6 fruit fly cellular contexts compared by ENCODE assay signal in the genomic region with DNA sequence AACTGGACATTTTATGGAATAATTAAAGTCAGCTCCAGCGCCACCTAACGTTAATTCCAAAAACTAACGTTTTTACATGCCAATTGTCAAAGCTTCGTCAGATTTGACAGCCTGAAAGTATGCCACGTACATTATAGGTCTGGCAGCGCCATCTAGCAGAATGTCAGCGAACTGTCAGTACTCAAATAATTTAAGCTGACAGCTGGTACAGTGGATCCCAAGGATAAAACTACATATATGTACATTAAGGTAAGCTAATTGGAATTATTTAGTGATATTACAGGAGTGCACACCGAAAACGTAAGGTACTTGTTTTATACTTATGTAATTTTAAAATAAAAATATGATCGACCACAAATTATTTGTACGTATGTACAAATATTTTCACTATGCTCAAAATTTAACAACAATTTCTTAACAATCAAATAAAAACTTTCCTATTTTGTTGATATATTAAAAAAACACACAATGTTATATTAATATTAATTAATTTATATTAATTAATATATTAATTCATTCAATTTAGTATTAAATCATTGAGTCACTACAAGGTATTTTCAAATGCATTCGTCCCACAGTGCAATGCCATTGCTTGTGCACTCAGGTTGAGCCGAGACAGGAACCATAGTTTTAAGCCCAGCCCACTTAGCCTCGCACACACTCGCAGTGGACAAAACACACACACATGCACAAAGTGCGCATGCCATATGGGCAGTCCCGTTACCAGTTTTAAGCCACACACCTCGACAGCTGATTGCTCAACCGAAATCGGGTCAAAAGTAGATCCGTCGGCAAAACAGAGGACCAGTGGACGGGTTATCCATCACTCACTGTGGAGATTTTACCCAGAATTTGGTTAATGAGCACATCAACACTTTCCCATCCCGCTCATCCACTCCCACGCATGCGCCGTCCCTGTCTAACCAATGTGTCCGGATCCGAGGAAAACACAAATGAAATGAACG.
TF ChIP-seq lines count a peak whose summit lies in the region.

No protein-coding gene starts in this region.

- TF ChIP-seq CTCF in S2 (optimal IDR thresholded peaks at IDR 0.05; lab: Kevin White, UChicago) = peak; percentile 100
- peak; percentile 99 for TF ChIP-seq CTCF in whole organism, embryonic (GFP tag; optimal IDR thresholded peaks at IDR 0.05; lab: Kevin White, UChicago)

TF ChIP-seq in whole organism, adult, 20 proteins besides CTCF, POLR2A, EP300 and RAD21 (continues in another document):
- TF ChIP-seq CG12768 (GFP tag; optimal IDR thresholded peaks at IDR 0.05; lab: Kevin White, UChicago) = peak; percentile 50
- TF ChIP-seq Mnt (GFP tag; optimal IDR thresholded peaks at IDR 0.05; lab: Kevin White, UChicago) = no peak
- no peak for TF ChIP-seq Clk (GFP tag; optimal IDR thresholded peaks at IDR 0.05; lab: Kevin White, UChicago)
- peak; percentile 31 for TF ChIP-seq bab1 (GFP tag; optimal IDR thresholded peaks at IDR 0.05; lab: Kevin White, UChicago)
- peak; percentile 6 for TF ChIP-seq Crg-1 (GFP tag; optimal IDR thresholded peaks at IDR 0.05; lab: Kevin White, UChicago)
- no peak for TF ChIP-seq CG1620 (GFP tag; optimal IDR thresholded peaks at IDR 0.05; lab: Kevin White, UChicago)
- TF ChIP-seq cic (GFP tag; optimal IDR thresholded peaks at IDR 0.05; lab: Kevin White, UChicago) = no peak
- peak; percentile 53 for TF ChIP-seq ovo (GFP tag; optimal IDR thresholded peaks at IDR 0.05; lab: Kevin White, UChicago)
- peak; percentile 75 for TF ChIP-seq CG7045 (GFP tag; optimal IDR thresholded peaks at IDR 0.05; lab: Kevin White, UChicago)
- TF ChIP-seq toe (GFP tag; optimal IDR thresholded peaks at IDR 0.05; lab: Kevin White, UChicago) = peak; percentile 32
- TF ChIP-seq CG5204 (GFP tag; optimal IDR thresholded peaks at IDR 0.05; lab: Kevin White, UChicago) = peak; percentile 41
- TF ChIP-seq cnc (optimal IDR thresholded peaks at IDR 0.05; lab: Kevin White, UChicago) = no peak
- peak; percentile 13 for TF ChIP-seq pad (GFP tag; optimal IDR thresholded peaks at IDR 0.05; lab: Kevin White, UChicago)
- TF ChIP-seq kay (GFP tag; lab: Kevin White, UChicago; ENCODE audit: borderline replicate concordance) = no peak
- no peak for TF ChIP-seq Hr96 (GFP tag; optimal IDR thresholded peaks at IDR 0.05; lab: Kevin White, UChicago)
- TF ChIP-seq tj (GFP tag; optimal IDR thresholded peaks at IDR 0.05; lab: Kevin White, UChicago) = peak; percentile 36

TF ChIP-seq in whole organism, embryonic, 481 proteins besides CTCF, POLR2A, EP300 and RAD21 (continues in another document):
- TF ChIP-seq toy (GFP tag; IDR thresholded peaks at IDR 0.05; lab: Robert Waterston, UW) (no peak), stc (GFP tag; IDR thresholded peaks at IDR 0.05; lab: Robert Waterston, UW) (peak; percentile 49; the same call in 1 of the 2 replicates), Spps (tag; optimal IDR thresholded peaks at IDR 0.05; lab: Kevin White, UChicago) (peak; percentile 71), Max (GFP tag; optimal IDR thresholded peaks at IDR 0.05; lab: Kevin White, UChicago) (peak; percentile 67), Drgx (GFP tag; IDR thresholded peaks at IDR 0.05; lab: Robert Waterston, UW) (peak; percentile 66), az2 (GFP tag; optimal IDR thresholded peaks at IDR 0.05; lab: Kevin White, UChicago) (peak; percentile 85), Hand (GFP tag; optimal IDR thresholded peaks at IDR 0.05; lab: Kevin White, UChicago) (peak; percentile 53), CG31441 (GFP tag; IDR thresholded peaks at IDR 0.05; lab: Robert Waterston, UW) (peak; percentile 94), schlank (tag; optimal IDR thresholded peaks at IDR 0.05; lab: Kevin White, UChicago) (no peak), chm (GFP tag; IDR thresholded peaks at IDR 0.05; lab: Robert Waterston, UW) (peak; percentile 65), usp (GFP tag; optimal IDR thresholded peaks at IDR 0.05; lab: Kevin White, UChicago) (no peak), CG9932 (GFP tag; IDR thresholded peaks at IDR 0.05; lab: Robert Waterston, UW) (peak; percentile 64), CG16779 (GFP tag; IDR thresholded peaks at IDR 0.05; lab: Robert Waterston, UW) (0 out of 2 replicates have a peak, but pooled peaks have one; percentile 47), disco-r (GFP tag; optimal IDR thresholded peaks at IDR 0.05; lab: Kevin White, UChicago) (peak; percentile 8), CG10543 (GFP tag; optimal IDR thresholded peaks at IDR 0.05; lab: Kevin White, UChicago) (peak; percentile 77)

TF ChIP-seq in whole organism, prepupa, 60 proteins besides CTCF, POLR2A, EP300 and RAD21 (continues in another document):
- TF ChIP-seq CG6276 (GFP tag; optimal IDR thresholded peaks at IDR 0.05; lab: Kevin White, UChicago) = peak; percentile 85
- TF ChIP-seq spab (GFP tag; optimal IDR thresholded peaks at IDR 0.05; lab: Kevin White, UChicago) = peak; percentile 77
- TF ChIP-seq vri (GFP tag; optimal IDR thresholded peaks at IDR 0.05; lab: Kevin White, UChicago) = peak; percentile 50
- TF ChIP-seq fd59A (GFP tag; optimal IDR thresholded peaks at IDR 0.05; lab: Kevin White, UChicago) = peak; percentile 58
- peak; percentile 45 for TF ChIP-seq CG6854 (GFP tag; optimal IDR thresholded peaks at IDR 0.05; lab: Kevin White, UChicago)
- TF ChIP-seq Lpt (GFP tag; optimal IDR thresholded peaks at IDR 0.05; lab: Kevin White, UChicago) = peak; percentile 84
- peak; percentile 75 for TF ChIP-seq CG6792 (GFP tag; optimal IDR thresholded peaks at IDR 0.05; lab: Kevin White, UChicago)
- TF ChIP-seq CG8319 (GFP tag; optimal IDR thresholded peaks at IDR 0.05; lab: Kevin White, UChicago) = peak; percentile 47
- TF ChIP-seq CG3919 (GFP tag; optimal IDR thresholded peaks at IDR 0.05; lab: Kevin White, UChicago) = peak; percentile 83
- peak; percentile 80 for TF ChIP-seq svp (GFP tag; lab: Kevin White, UChicago)
- TF ChIP-seq CG11762 (GFP tag; optimal IDR thresholded peaks at IDR 0.05; lab: Kevin White, UChicago; ENCODE audit: insufficient read depth) = peak; percentile 64
- TF ChIP-seq CG10631 (GFP tag; optimal IDR thresholded peaks at IDR 0.05; lab: Kevin White, UChicago) = peak; percentile 86
- peak; percentile 40 for TF ChIP-seq dac (GFP tag; optimal IDR thresholded peaks at IDR 0.05; lab: Kevin White, UChicago)
- peak; percentile 72 to 82 for TF ChIP-seq ss (GFP tag; optimal IDR thresholded peaks at IDR 0.05; lab: Kevin White, UChicago)
- TF ChIP-seq fd85E (GFP tag; optimal IDR thresholded peaks at IDR 0.05; lab: Kevin White, UChicago) = no peak
- TF ChIP-seq salr (GFP tag; optimal IDR thresholded peaks at IDR 0.05; lab: Kevin White, UChicago) = peak; percentile 21 to 84

TF ChIP-seq in whole organism, pupa, 21 proteins besides CTCF, POLR2A, EP300 and RAD21 (continues in another document):
- peak; percentile 82 for TF ChIP-seq CG15710 (tag; optimal IDR thresholded peaks at IDR 0.05; lab: Kevin White, UChicago)
- peak; percentile 72 for TF ChIP-seq CG34367 (tag; optimal IDR thresholded peaks at IDR 0.05; lab: Kevin White, UChicago)
- TF ChIP-seq CG32121 (GFP tag; IDR thresholded peaks at IDR 0.05; lab: Robert Waterston, UW) = peak; percentile 74
- no peak for TF ChIP-seq EcR (GFP tag; optimal IDR thresholded peaks at IDR 0.05; lab: Kevin White, UChicago)
- peak; percentile 78 for TF ChIP-seq Snoo (tag; optimal IDR thresholded peaks at IDR 0.05; lab: Kevin White, UChicago)
- peak; percentile 47 for TF ChIP-seq Pif1B (GFP tag; optimal IDR thresholded peaks at IDR 0.05; lab: Kevin White, UChicago)
- TF ChIP-seq CG4496 (GFP tag; IDR thresholded peaks at IDR 0.05; lab: Robert Waterston, UW) = peak; percentile 86
- peak; percentile 89 for TF ChIP-seq CG14655 (GFP tag; optimal IDR thresholded peaks at IDR 0.05; lab: Kevin White, UChicago)
- no peak for TF ChIP-seq CG10348 (GFP tag; IDR thresholded peaks at IDR 0.05; lab: Robert Waterston, UW)
- peak; percentile 89 for TF ChIP-seq D1 (tag; optimal IDR thresholded peaks at IDR 0.05; lab: Kevin White, UChicago)
- TF ChIP-seq Pif1A (GFP tag; optimal IDR thresholded peaks at IDR 0.05; lab: Kevin White, UChicago) = peak; percentile 59
- peak; percentile 79 for TF ChIP-seq CG17806 (tag; optimal IDR thresholded peaks at IDR 0.05; lab: Kevin White, UChicago)
- TF ChIP-seq CG13204 (GFP tag; optimal IDR thresholded peaks at IDR 0.05; lab: Kevin White, UChicago) = peak; percentile 16
- 0 out of 2 replicates have a peak, but pooled peaks have one; percentile 51 for TF ChIP-seq CG12605 (GFP tag; IDR thresholded peaks at IDR 0.05; lab: Robert Waterston, UW)
- TF ChIP-seq rn (GFP tag; IDR thresholded peaks at IDR 0.05; lab: Robert Waterston, UW) = no peak
- peak; percentile 90 for TF ChIP-seq CG9948 (tag; optimal IDR thresholded peaks at IDR 0.05; lab: Kevin White, UChicago)
- TF ChIP-seq gl (tag; optimal IDR thresholded peaks at IDR 0.05; lab: Kevin White, UChicago) = peak; percentile 8
- peak; percentile 79 for TF ChIP-seq CG8301 (tag; optimal IDR thresholded peaks at IDR 0.05; lab: Kevin White, UChicago)

TF ChIP-seq in whole organism, wandering third instar larva, 38 proteins besides CTCF, POLR2A, EP300 and RAD21 (continues in another document):
- no peak for TF ChIP-seq Dfd (GFP tag; optimal IDR thresholded peaks at IDR 0.05; lab: Kevin White, UChicago)
- no peak for TF ChIP-seq Vsx2 (GFP tag; optimal IDR thresholded peaks at IDR 0.05; lab: Kevin White, UChicago; ENCODE audit: partially characterized antibody)
- TF ChIP-seq tai (GFP tag; optimal IDR thresholded peaks at IDR 0.05; lab: Kevin White, UChicago) = no peak
- no peak for TF ChIP-seq Abd-B (GFP tag; optimal IDR thresholded peaks at IDR 0.05; lab: Kevin White, UChicago)
- no peak for TF ChIP-seq Dif (GFP tag; optimal IDR thresholded peaks at IDR 0.05; lab: Kevin White, UChicago; ENCODE audit: partially characterized antibody)
- peak; percentile 78 for TF ChIP-seq HLH106 (tag; optimal IDR thresholded peaks at IDR 0.05; lab: Kevin White, UChicago)
- no peak for TF ChIP-seq lola (GFP tag; optimal IDR thresholded peaks at IDR 0.05; lab: Kevin White, UChicago)
- no peak for TF ChIP-seq dsf (GFP tag; optimal IDR thresholded peaks at IDR 0.05; lab: Kevin White, UChicago; ENCODE audit: borderline replicate concordance)
- TF ChIP-seq psq (GFP tag; optimal IDR thresholded peaks at IDR 0.05; lab: Kevin White, UChicago) = peak; percentile 71
- TF ChIP-seq dl (GFP tag; optimal IDR thresholded peaks at IDR 0.05; lab: Kevin White, UChicago; ENCODE audit: insufficient read depth in 1 of 2, partially characterized antibody in 2 of 2) = no peak
- no peak for TF ChIP-seq CG32264 (GFP tag; optimal IDR thresholded peaks at IDR 0.05; lab: Kevin White, UChicago)
- TF ChIP-seq Hr83 (GFP tag; optimal IDR thresholded peaks at IDR 0.05; lab: Kevin White, UChicago; ENCODE audit: poor library complexity, severe bottlenecking) = peak; percentile 47
- peak; percentile 73 for TF ChIP-seq OdsH (GFP tag; optimal IDR thresholded peaks at IDR 0.05; lab: Kevin White, UChicago)
- TF ChIP-seq br (GFP tag; optimal IDR thresholded peaks at IDR 0.05; lab: Kevin White, UChicago) = peak; percentile 10
- TF ChIP-seq rgr (GFP tag; optimal IDR thresholded peaks at IDR 0.05; lab: Kevin White, UChicago) = peak; percentile 74
- TF ChIP-seq Hnf4 (GFP tag; optimal IDR thresholded peaks at IDR 0.05; lab: Kevin White, UChicago) = peak; percentile 45
- TF ChIP-seq sage (GFP tag; optimal IDR thresholded peaks at IDR 0.05; lab: Kevin White, UChicago) = no peak
- TF ChIP-seq Jra (GFP tag; optimal IDR thresholded peaks at IDR 0.05; lab: Kevin White, UChicago) = no peak
- TF ChIP-seq Hr78 (GFP tag; optimal IDR thresholded peaks at IDR 0.05; lab: Kevin White, UChicago) = no peak
